Worm (Caenorhabditis elegans): ENCODE data around the gene plp-2.

DNA sequence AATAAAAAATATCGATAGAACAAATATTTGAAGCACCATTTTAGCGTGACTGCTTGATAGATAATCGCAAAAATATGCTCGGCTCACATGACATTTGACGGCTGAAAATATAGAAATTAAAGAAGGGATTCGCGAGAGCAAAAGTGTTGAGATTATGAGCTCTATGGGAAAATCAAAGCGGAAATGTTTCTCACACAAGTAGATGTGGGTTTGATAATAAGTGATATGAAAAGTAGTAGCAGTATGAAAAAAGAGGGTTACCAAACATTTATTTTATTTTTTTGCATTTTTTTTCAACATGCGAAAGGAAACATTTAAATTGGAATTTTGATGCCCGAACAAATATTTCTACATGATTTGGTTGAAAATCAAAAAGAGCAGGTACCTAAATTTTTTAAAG is 8.7 kb upstream of the plp-2 start, which contains the start of gene iglr-1:
- TF ChIP-seq tbx-2 (tag; optimal IDR thresholded peaks at IDR 0.05) (no peak), ceh-31 (tag; optimal IDR thresholded peaks at IDR 0.05) (no peak), ceh-48 (tag; optimal IDR thresholded peaks at IDR 0.05) (no peak), lin-11 (tag; optimal IDR thresholded peaks at IDR 0.05) (no peak), nhr-11 (tag; optimal IDR thresholded peaks at IDR 0.05) (no peak), hlh-30 (tag; optimal IDR thresholded peaks at IDR 0.05; ENCODE audit: insufficient read depth) (no peak), ets-4 (tag; optimal IDR thresholded peaks at IDR 0.05) (no peak), unc-3 (GFP tag; conservative IDR thresholded peaks at IDR 0.05) (no peak), unc-3 (tag; optimal IDR thresholded peaks at IDR 0.05) (no peak), ama-1 (optimal IDR thresholded peaks at IDR 0.05) (no peak), lim-6 (tag; optimal IDR thresholded peaks at IDR 0.05) (no peak), ref-2 (tag; optimal IDR thresholded peaks at IDR 0.05) (no peak), unc-55 (GFP tag; optimal IDR thresholded peaks at IDR 0.05) (no peak), mec-3 (tag; optimal IDR thresholded peaks at IDR 0.05; ENCODE audit: borderline replicate concordance) (no peak)

Measured in whole organism, late embryonic.